Worm (Caenorhabditis elegans) whole organism, mixed stage, embryonic: Measurements from ENCODE around the gene gars-1.

Source experiments
- bed-3 ChIP-seq: fragments of 200-800 bp; sonication (Bioruptor generic); optimal IDR thresholded peaks from 3 replicates; lab custom pipeline; 2018; ENCODE audit warnings: mild to moderate bottlenecking, missing genetic modification characterization, moderate library complexity, missing compliant biosample characterization
- ceh-39 ChIP-seq: fragments of 150-350 bp; optimal IDR thresholded peaks from 2 replicates; lab custom pipeline; 2014; ENCODE audit warnings: missing biosample characterization, missing genetic modification characterization
- ceh-83 ChIP-seq: fragments of 200-800 bp; sonication (Bioruptor generic); optimal IDR thresholded peaks from 2 replicates; lab custom pipeline; 2018; ENCODE audit warnings: mild to moderate bottlenecking, missing genetic modification characterization, missing compliant biosample characterization
- ces-1 ChIP-seq: fragments of 150-350 bp; optimal IDR thresholded peaks from 2 replicates; lab custom pipeline; 2014; ENCODE audit warnings: missing biosample characterization, missing genetic modification reagents, missing genetic modification characterization
- elt-3 ChIP-seq: fragments of 150-350 bp; optimal IDR thresholded peaks from 2 replicates; lab custom pipeline; 2014; ENCODE audit warnings: missing biosample characterization, missing genetic modification characterization
- lin-13 ChIP-seq: fragments of 150-350 bp; optimal IDR thresholded peaks from 2 replicates; lab custom pipeline; 2014; ENCODE audit warnings: missing biosample characterization, missing genetic modification characterization
- mep-1 ChIP-seq: fragments of 150-350 bp; optimal IDR thresholded peaks from 2 replicates; lab custom pipeline; 2017; ENCODE audit warnings: missing biosample characterization, missing genetic modification reagents, missing genetic modification characterization, inconsistent platforms
- nhr-28 ChIP-seq: fragments of 150-350 bp; optimal IDR thresholded peaks from 2 replicates; lab custom pipeline; 2014; ENCODE audit warnings: missing biosample characterization, missing genetic modification characterization
- pha-4 ChIP-seq: fragments of 150-350 bp; optimal IDR thresholded peaks from 2 replicates; lab custom pipeline; 2018; ENCODE audit warnings: missing biosample characterization, missing genetic modification reagents, missing genetic modification characterization
- sptf-1 ChIP-seq: sonication (generic microtip); optimal IDR thresholded peaks from 2 replicates; lab custom pipeline; 2017; ENCODE audit warnings: mild to moderate bottlenecking, missing genetic modification characterization, moderate library complexity, missing compliant biosample characterization
- unc-39 ChIP-seq: fragments of 150-350 bp; optimal IDR thresholded peaks from 2 replicates; lab custom pipeline; 2014; ENCODE audit warnings: missing biosample characterization, missing genetic modification characterization
- zip-8 ChIP-seq: fragments of 150-350 bp; optimal IDR thresholded peaks from 2 replicates; lab custom pipeline; 2014; ENCODE audit warnings: missing biosample characterization, missing genetic modification characterization
- ztf-11 ChIP-seq: fragments of 150-350 bp; optimal IDR thresholded peaks from 2 replicates; lab custom pipeline; 2014; ENCODE audit warnings: missing biosample characterization, missing genetic modification characterization

- TF ChIP-seq sptf-1 (tag; lab: Kevin White, UChicago) (no peak), pha-4 (tag; lab: Kevin White, UChicago) (no peak), nhr-28 (tag; lab: Kevin White, UChicago) (no peak), ztf-11 (tag; lab: Kevin White, UChicago) (no peak), bed-3 (GFP tag; lab: Kevin White, UChicago) (no peak), unc-39 (tag; lab: Kevin White, UChicago) (no peak), ceh-39 (no peak), mep-1 (tag; lab: Kevin White, UChicago) (no peak), elt-3 (tag; lab: Kevin White, UChicago) (no peak), ceh-83 (GFP tag; lab: Kevin White, UChicago) (no peak), lin-13 (tag; lab: Kevin White, UChicago) (no peak), ces-1 (GFP tag; lab: Kevin White, UChicago) (no peak), zip-8 (no peak)
Observed at ce11 chrIII:5140559-5140958, 22.9 kb downstream of the gars-1 start.
